Worm (Caenorhabditis elegans): Measurements from ENCODE around the gene math-7.

- TF ChIP-seq unc-55 (GFP tag; optimal IDR thresholded peaks at IDR 0.05) (no peak), gmeb-2 (tag; optimal IDR thresholded peaks at IDR 0.05) (no peak), ref-2 (tag; optimal IDR thresholded peaks at IDR 0.05) (no peak), ama-1 (optimal IDR thresholded peaks at IDR 0.05) (no peak), eyg-1 (tag; optimal IDR thresholded peaks at IDR 0.05) (no peak), pqm-1 (tag; optimal IDR thresholded peaks at IDR 0.05) (no peak), ceh-34 (tag; optimal IDR thresholded peaks at IDR 0.05) (no peak), hlh-13 (GFP tag; optimal IDR thresholded peaks at IDR 0.05) (no peak), ceh-19 (GFP tag; optimal IDR thresholded peaks at IDR 0.05) (no peak), fkh-10 (GFP tag; optimal IDR thresholded peaks at IDR 0.05) (no peak), mec-3 (tag; optimal IDR thresholded peaks at IDR 0.05; ENCODE audit: borderline replicate concordance) (no peak)
Measured at ce11 chrII:1917862-1918261, 31.6 kb upstream of the math-7 start, which contains the start of gene bath-4.

Measured in whole organism, late embryonic.